Worm (Caenorhabditis elegans) whole organism, early embryonic: ENCODE measurements around the gene srz-97.

ENCODE experiments used
- ama-1 ChIP-seq: fragments of 150-350 bp; optimal IDR thresholded peaks from 2 replicates; lab custom pipeline; 2014
- ceh-36 ChIP-seq: sonication (generic microtip); optimal IDR thresholded peaks from 2 replicates; lab custom pipeline; 2016; ENCODE audit warnings: missing genetic modification characterization, inconsistent platforms, missing compliant biosample characterization
- flt-1 ChIP-seq: fragments of 200-800 bp; sonication (Bioruptor generic); IDR thresholded peaks from 2 replicates; pipeline ENCODE4 v1.3.6; 2022; ENCODE audit warnings: missing genetic modification characterization, missing compliant biosample characterization
- scrt-1 ChIP-seq: fragments of 200-800 bp; sonication (Bioruptor generic); IDR thresholded peaks from 2 replicates; pipeline ENCODE4 v1.3.6; 2022; ENCODE audit warnings: missing genetic modification characterization, missing compliant biosample characterization
- sea-1 ChIP-seq: fragments of 200-800 bp; sonication (Bioruptor generic); conservative IDR thresholded peaks from 2 replicates; pipeline ENCODE4 v1.3.6; 2022; ENCODE audit warnings: missing genetic modification characterization, missing compliant biosample characterization
- tbx-11 ChIP-seq: fragments of 200-800 bp; sonication (Bioruptor generic); IDR thresholded peaks from 2 replicates; pipeline ENCODE4 v1.3.6; 2022; ENCODE audit warnings: missing genetic modification characterization, missing compliant biosample characterization
- tbx-37 ChIP-seq: fragments of 200-800 bp; sonication (Bioruptor generic); conservative IDR thresholded peaks from 2 replicates; pipeline ENCODE4 v1.3.6; 2022; ENCODE audit warnings: missing genetic modification reagents, missing genetic modification characterization, missing compliant biosample characterization
- tra-4 ChIP-seq: sonication (generic microtip); optimal IDR thresholded peaks from 2 replicates; lab custom pipeline; 2017; ENCODE audit warnings: missing genetic modification characterization, missing compliant biosample characterization

DNA sequence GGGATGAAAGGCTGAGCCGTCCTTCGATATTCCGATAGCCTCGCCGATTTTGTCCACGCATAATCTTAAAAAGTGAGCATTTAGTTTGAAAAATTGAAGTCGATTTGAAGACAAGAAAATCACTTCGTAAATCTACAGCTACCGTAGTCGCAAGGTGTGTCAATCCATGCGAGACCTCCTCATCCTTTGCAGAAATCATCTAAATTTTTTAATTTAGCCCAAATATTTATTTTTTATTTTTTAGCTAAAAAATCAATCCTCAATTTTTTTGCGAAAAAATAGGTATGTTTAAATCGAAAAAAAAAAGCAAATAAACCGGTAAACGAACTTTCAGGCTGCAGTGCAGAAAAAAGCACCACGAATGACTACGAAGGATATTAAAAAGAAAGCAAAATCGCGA is 50.3 kb downstream of the srz-97 start, which contains the start of the genes nxf-2 and set-31:
- no peak for TF ChIP-seq scrt-1 (GFP tag; lab: Robert Waterston, UW)
- TF ChIP-seq ceh-36 (tag; lab: Kevin White, UChicago), result no peak
- TF ChIP-seq flt-1, result no peak
- no peak for TF ChIP-seq tbx-37 (GFP tag; lab: Robert Waterston, UW)
- TF ChIP-seq ama-1 (lab: Kevin White, UChicago), result no peak
- TF ChIP-seq tra-4 (tag; lab: Kevin White, UChicago), result no peak
- no peak for TF ChIP-seq tbx-11 (GFP tag; lab: Robert Waterston, UW)
- TF ChIP-seq sea-1 (GFP tag; lab: Robert Waterston, UW), result no peak
